Worm (Caenorhabditis elegans): Measurements from ENCODE around the gene fbxb-55.

ce11 chrIV:4030917-4031599 lies 37.5 kb upstream of the fbxb-55 start:
- TF ChIP-seq cog-1 (tag; optimal IDR thresholded peaks at IDR 0.05) = no peak
- no peak for TF ChIP-seq ztf-23 (GFP tag; IDR thresholded peaks at IDR 0.05)
- no peak for TF ChIP-seq flt-1 (GFP tag; IDR thresholded peaks at IDR 0.05)

Measured in whole organism, midembryonic.